Worm (Caenorhabditis elegans): ENCODE results near the gene txdc-12.1.
A peak's percentile ranks its signal among the peaks of the same experiment; 100 is the strongest.

The txdc-12.1 gene

DNA sequence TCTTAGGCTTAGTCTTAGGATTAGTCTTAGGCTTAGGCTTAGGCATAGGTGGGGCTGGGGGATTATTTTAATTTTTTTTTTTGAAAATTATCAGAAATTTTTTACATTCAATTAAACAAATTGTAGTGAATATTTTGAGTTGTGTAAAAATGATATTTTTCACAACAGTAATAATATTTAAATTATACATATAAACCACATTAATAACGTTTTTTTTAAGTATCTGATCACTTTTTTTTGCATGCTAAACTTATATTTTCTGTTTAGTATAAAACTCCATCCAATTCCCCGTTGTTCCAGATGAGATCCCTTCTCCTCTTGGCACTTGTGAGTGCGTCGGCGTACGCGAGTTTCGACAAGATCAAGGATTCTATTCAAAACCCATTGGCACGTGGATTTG is at the start of gene txdc-12.1:
Gene txdc-12.1, plus strand, starts transcription at position 301 of the 400 bp plus-strand sequence.
- TF ChIP-seq Y53F4B.3 (GFP tag; IDR thresholded peaks at IDR 0.05) (no peak), Y95B8A.8 (GFP tag; IDR thresholded peaks at IDR 0.05) (no peak), F23B12.7 (tag; optimal IDR thresholded peaks at IDR 0.05; ENCODE audit: insufficient read depth) (no peak), snpc-1.1 (tag; optimal IDR thresholded peaks at IDR 0.05; ENCODE audit: insufficient read depth) (no peak), C06A6.2 (GFP tag; conservative IDR thresholded peaks at IDR 0.05) (no peak), lir-1 (GFP tag; conservative IDR thresholded peaks at IDR 0.05) (no peak), B0035.1 (tag; optimal IDR thresholded peaks at IDR 0.05) (no peak), ceh-58 (GFP tag; IDR thresholded peaks at IDR 0.05) (no peak), bed-1 (GFP tag; IDR thresholded peaks at IDR 0.05) (no peak), lsy-27 (tag; optimal IDR thresholded peaks at IDR 0.05; ENCODE audit: borderline replicate concordance, insufficient read depth) (no peak), T07F8.4 (tag; optimal IDR thresholded peaks at IDR 0.05) (no peak), rec-8 (tag; optimal IDR thresholded peaks at IDR 0.05) (no peak), attf-6 (GFP tag; IDR thresholded peaks at IDR 0.05) (no peak), Y79H2A.3 (GFP tag; conservative IDR thresholded peaks at IDR 0.05) (no peak), sptf-2 (GFP tag; optimal IDR thresholded peaks at IDR 0.05) (no peak), F22D6.2 (tag; optimal IDR thresholded peaks at IDR 0.05) (no peak), K11D2.4 (GFP tag; IDR thresholded peaks at IDR 0.05) (no peak), attf-3 (GFP tag; conservative IDR thresholded peaks at IDR 0.05) (no peak), ceh-91 (GFP tag; IDR thresholded peaks at IDR 0.05) (no peak)

DNA sequence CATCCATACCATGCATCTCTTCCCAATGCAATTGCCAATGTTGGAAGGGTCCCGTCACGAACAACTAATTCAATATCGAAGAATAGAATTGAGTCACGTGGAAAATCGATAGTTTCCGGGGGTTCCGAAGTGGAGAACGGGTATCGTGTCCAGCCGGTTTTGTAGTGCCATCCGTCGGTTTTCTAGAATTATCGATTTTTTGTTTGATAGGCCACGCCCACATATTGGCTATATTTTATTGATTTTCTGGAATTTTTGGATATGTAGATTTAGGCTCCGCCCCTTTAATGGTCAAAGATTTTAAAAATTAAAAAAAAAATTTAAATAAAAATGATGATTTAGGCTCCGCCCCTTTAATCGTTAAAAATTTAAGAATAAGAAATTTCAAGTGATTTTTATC is 41.0 kb upstream of the txdc-12.1 start:
- no peak for TF ChIP-seq snpc-1.1 (tag; optimal IDR thresholded peaks at IDR 0.05; ENCODE audit: insufficient read depth)
- no peak for TF ChIP-seq rcor-1 (GFP tag; IDR thresholded peaks at IDR 0.05)
- TF ChIP-seq ceh-58 (GFP tag; IDR thresholded peaks at IDR 0.05): no peak
- TF ChIP-seq egl-44 (GFP tag; IDR thresholded peaks at IDR 0.05): no peak
- TF ChIP-seq Y53F4B.3 (GFP tag; IDR thresholded peaks at IDR 0.05): no peak
- TF ChIP-seq egl-18 (GFP tag; IDR thresholded peaks at IDR 0.05): no peak
- TF ChIP-seq bed-2 (GFP tag; IDR thresholded peaks at IDR 0.05): no peak
- TF ChIP-seq rec-8 (tag; optimal IDR thresholded peaks at IDR 0.05): no peak
- TF ChIP-seq F57A8.1 (GFP tag; optimal IDR thresholded peaks at IDR 0.05): no peak
- TF ChIP-seq ztf-3 (GFP tag; optimal IDR thresholded peaks at IDR 0.05): no peak
- TF ChIP-seq lag-1 (GFP tag; IDR thresholded peaks at IDR 0.05): no peak
- TF ChIP-seq aptf-2 (GFP tag; conservative IDR thresholded peaks at IDR 0.05): no peak
- TF ChIP-seq ccch-3 (GFP tag; optimal IDR thresholded peaks at IDR 0.05): no peak
- no peak for TF ChIP-seq efl-1 (GFP tag; optimal IDR thresholded peaks at IDR 0.05)
- no peak for TF ChIP-seq C06A6.2 (GFP tag; conservative IDR thresholded peaks at IDR 0.05)
- no peak for TF ChIP-seq Y53G8AR.9 (GFP tag; conservative IDR thresholded peaks at IDR 0.05)

DNA sequence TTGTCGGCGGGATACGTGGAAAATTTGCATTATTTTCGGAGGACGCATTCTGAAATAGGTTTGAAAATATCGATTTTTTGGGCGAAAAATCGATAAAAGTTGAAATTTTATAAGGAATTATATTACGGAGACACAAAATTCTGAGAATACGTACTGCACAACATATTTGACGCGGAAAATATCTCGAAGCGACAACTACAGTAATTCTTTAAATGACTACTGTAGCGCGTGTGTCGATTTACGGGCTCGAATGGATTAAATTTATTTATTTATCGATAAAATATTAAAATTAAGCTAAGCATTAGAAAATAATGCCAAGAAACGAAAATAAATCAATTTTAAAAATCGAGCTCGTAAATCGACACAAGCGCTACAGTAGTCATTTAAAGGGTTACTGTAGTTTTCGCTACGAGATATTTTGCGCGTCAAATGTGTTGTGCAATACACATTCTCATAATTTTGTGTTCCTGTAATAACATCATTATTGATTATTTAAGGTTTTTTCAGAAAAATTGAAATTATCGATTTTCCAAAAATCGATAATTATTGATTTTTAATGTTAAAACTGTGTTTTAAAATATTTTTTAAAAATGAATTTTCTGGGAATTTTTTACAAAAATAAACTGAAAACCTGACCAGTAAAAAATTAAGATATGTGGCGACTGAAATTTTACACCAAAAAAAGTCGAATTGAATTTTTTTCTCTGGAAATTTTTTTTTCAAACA is 40.1 kb upstream of the txdc-12.1 start, which contains the start of gene polg-1:
Gene polg-1, minus strand, starts transcription at position 51 of the 726 bp plus-strand sequence.
- TF ChIP-seq lsl-1 (GFP tag; optimal IDR thresholded peaks at IDR 0.05) (peak; percentile 46), attf-6 (GFP tag; IDR thresholded peaks at IDR 0.05) (no peak)

DNA sequence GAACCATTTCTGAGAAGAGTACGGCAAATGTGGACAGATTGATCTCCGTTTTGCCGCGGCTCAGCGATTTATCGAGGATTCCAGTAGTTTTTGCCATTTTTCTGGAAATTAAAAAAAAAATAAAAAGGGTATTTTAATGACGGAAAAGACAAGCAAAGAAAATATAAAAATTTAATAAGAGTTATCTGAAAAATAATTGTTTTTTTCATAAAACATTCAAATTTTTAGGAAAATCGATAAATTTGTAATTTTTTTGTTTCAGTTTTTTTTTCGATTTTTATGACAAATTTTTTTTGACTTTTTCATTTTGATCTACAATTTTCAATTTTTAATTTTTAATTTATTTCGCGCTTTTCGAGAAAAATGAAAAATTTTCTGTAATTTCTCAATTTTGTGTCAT is 37.9 kb upstream of the txdc-12.1 start, which contains the start of gene trpp-5:
Gene trpp-5, minus strand, starts transcription at position 101 of the 400 bp plus-strand sequence.
- TF ChIP-seq somi-1 (GFP tag; optimal IDR thresholded peaks at IDR 0.05) (no peak), efl-1 (GFP tag; optimal IDR thresholded peaks at IDR 0.05) (no peak)
